Worm (Caenorhabditis elegans) whole organism, early embryonic: ENCODE measurements around the gene Y51A2A.5.

Experiments
- F13C5.2 ChIP-seq: sonication (generic microtip); optimal IDR thresholded peaks from 2 replicates; lab custom pipeline; 2017; ENCODE audit warnings: mild to moderate bottlenecking, missing genetic modification characterization, inconsistent platforms, missing compliant biosample characterization
- ama-1 ChIP-seq: fragments of 150-350 bp; optimal IDR thresholded peaks from 2 replicates; lab custom pipeline; 2014
- ceh-13 ChIP-seq: fragments of 200-800 bp; sonication (Bioruptor generic); optimal IDR thresholded peaks from 2 replicates; lab custom pipeline; 2018; ENCODE audit warnings: mild to moderate bottlenecking, missing genetic modification characterization, missing compliant biosample characterization
- ceh-36 ChIP-seq: sonication (generic microtip); optimal IDR thresholded peaks from 2 replicates; lab custom pipeline; 2016; ENCODE audit warnings: missing genetic modification characterization, inconsistent platforms, missing compliant biosample characterization
- ets-7 ChIP-seq: sonication (generic microtip); optimal IDR thresholded peaks from 2 replicates; lab custom pipeline; 2016; ENCODE audit warnings: missing genotype, missing genetic modification characterization, missing compliant biosample characterization
- flt-1 ChIP-seq: fragments of 200-800 bp; sonication (Bioruptor generic); IDR thresholded peaks from 2 replicates; pipeline ENCODE4 v1.3.6; 2022; ENCODE audit warnings: missing genetic modification characterization, missing compliant biosample characterization
- hmg-4 ChIP-seq: fragments of 200-800 bp; sonication (Bioruptor generic); optimal IDR thresholded peaks from 2 replicates; lab custom pipeline; 2018; ENCODE audit warnings: mild to moderate bottlenecking, missing genetic modification characterization, missing compliant biosample characterization
- hnd-1 ChIP-seq: sonication (generic microtip); optimal IDR thresholded peaks from 2 replicates; lab custom pipeline; 2016; ENCODE audit warnings: missing genetic modification characterization, missing compliant biosample characterization
- scrt-1 ChIP-seq: fragments of 200-800 bp; sonication (Bioruptor generic); IDR thresholded peaks from 2 replicates; pipeline ENCODE4 v1.3.6; 2022; ENCODE audit warnings: missing genetic modification characterization, missing compliant biosample characterization
- tbx-11 ChIP-seq: fragments of 200-800 bp; sonication (Bioruptor generic); IDR thresholded peaks from 2 replicates; pipeline ENCODE4 v1.3.6; 2022; ENCODE audit warnings: missing genetic modification characterization, missing compliant biosample characterization
- tbx-37 ChIP-seq: fragments of 200-800 bp; sonication (Bioruptor generic); conservative IDR thresholded peaks from 2 replicates; pipeline ENCODE4 v1.3.6; 2022; ENCODE audit warnings: missing genetic modification reagents, missing genetic modification characterization, missing compliant biosample characterization
- tra-4 ChIP-seq: sonication (generic microtip); optimal IDR thresholded peaks from 2 replicates; lab custom pipeline; 2017; ENCODE audit warnings: missing genetic modification characterization, missing compliant biosample characterization

- TF ChIP-seq ceh-36 (tag; lab: Kevin White, UChicago) (no peak), tbx-11 (GFP tag; lab: Robert Waterston, UW) (no peak), scrt-1 (GFP tag; lab: Robert Waterston, UW) (no peak), tra-4 (no peak), flt-1 (GFP tag; lab: Robert Waterston, UW) (no peak), ama-1 (lab: Kevin White, UChicago) (no peak), ets-7 (tag; lab: Kevin White, UChicago) (no peak), hmg-4 (no peak), F13C5.2 (tag; lab: Kevin White, UChicago) (no peak), ceh-13 (GFP tag; lab: Kevin White, UChicago) (no peak), tbx-37 (GFP tag; lab: Robert Waterston, UW) (no peak), hnd-1 (tag; lab: Kevin White, UChicago) (no peak)
Observed at ce11 chrV:18323231-18323630, 24.6 kb downstream of the Y51A2A.5 start, which contains the start of gene B0462.5.
